Worm (Caenorhabditis elegans): Measurements from ENCODE around the gene pals-37.
A peak's percentile ranks its signal among the peaks of the same experiment; 100 is the strongest.

Gene pals-37

DNA sequence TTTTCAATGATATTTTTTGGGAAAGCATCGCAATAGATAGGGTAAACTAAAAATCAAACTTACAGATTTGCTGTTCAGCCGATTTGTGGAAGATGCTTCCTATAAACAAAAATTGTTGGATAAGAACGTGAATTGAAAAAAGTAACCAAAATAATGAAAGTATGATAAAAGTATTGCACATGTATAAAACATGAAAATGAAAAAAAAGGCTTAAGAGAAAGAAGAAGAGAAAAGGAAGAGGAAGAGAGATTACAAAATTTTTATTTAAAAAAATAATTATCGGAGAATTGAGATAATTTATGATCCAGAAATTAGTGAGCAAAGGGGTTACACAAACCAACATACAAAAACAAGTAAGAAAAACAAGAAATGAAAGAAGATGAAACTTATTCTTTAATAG is at the start of gene pals-37:
Gene pals-37, minus strand, starts transcription at position 101 of the 400 bp plus-strand sequence.
- TF ChIP-seq peb-1 (tag; optimal IDR thresholded peaks at IDR 0.05) (no peak), dmd-4 (tag; optimal IDR thresholded peaks at IDR 0.05) (no peak), crh-2 (tag; optimal IDR thresholded peaks at IDR 0.05) (no peak), Y55F3AM.14 (GFP tag; optimal IDR thresholded peaks at IDR 0.05) (no peak), zag-1 (tag; optimal IDR thresholded peaks at IDR 0.05) (no peak), aly-2 (tag; optimal IDR thresholded peaks at IDR 0.05) (no peak), nhr-237 (tag; optimal IDR thresholded peaks at IDR 0.05) (no peak), elt-3 (tag; optimal IDR thresholded peaks at IDR 0.05) (no peak), ceh-16 (tag; optimal IDR thresholded peaks at IDR 0.05) (no peak), nhr-77 (tag; optimal IDR thresholded peaks at IDR 0.05) (no peak), blmp-1 (tag; optimal IDR thresholded peaks at IDR 0.05; ENCODE audit: insufficient read depth) (no peak), ztf-1 (GFP tag; conservative IDR thresholded peaks at IDR 0.05) (no peak), mbf-1 (tag; optimal IDR thresholded peaks at IDR 0.05) (no peak), nhr-11 (tag; optimal IDR thresholded peaks at IDR 0.05) (no peak)

DNA sequence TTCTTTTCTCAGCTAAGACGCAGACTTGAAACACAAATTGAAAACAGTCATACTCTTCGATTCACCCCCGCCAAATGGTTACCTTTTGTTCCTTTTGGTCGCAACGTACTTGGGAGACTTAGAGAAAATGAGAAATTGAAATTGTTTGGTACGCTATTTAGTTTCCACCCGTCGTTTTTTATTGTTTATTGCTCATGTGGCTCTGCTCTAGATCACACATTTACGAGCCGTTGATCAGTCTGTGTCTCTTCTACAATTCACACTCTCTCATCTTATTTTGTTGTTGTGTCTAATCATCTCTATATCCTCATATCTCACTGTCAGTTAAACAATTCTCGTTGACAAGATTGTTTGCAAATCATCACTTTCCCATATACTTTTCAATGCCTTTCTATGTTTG is 46.7 kb upstream of the pals-37 start:
- TF ChIP-seq nhr-237 (tag; optimal IDR thresholded peaks at IDR 0.05) (no peak), gmeb-1 (tag; optimal IDR thresholded peaks at IDR 0.05) (no peak), sma-9 (GFP tag; optimal IDR thresholded peaks at IDR 0.05) (peak; percentile 19), sma-9 (tag; optimal IDR thresholded peaks at IDR 0.05) (no peak), nhr-129 (tag; optimal IDR thresholded peaks at IDR 0.05) (peak; percentile 44), mab-5 (tag; optimal IDR thresholded peaks at IDR 0.05) (no peak), ceh-16 (tag; optimal IDR thresholded peaks at IDR 0.05) (no peak), nhr-10 (tag; optimal IDR thresholded peaks at IDR 0.05) (no peak), ZK546.5 (tag; optimal IDR thresholded peaks at IDR 0.05) (no peak), F13H6.1 (tag; optimal IDR thresholded peaks at IDR 0.05) (no peak)

DNA sequence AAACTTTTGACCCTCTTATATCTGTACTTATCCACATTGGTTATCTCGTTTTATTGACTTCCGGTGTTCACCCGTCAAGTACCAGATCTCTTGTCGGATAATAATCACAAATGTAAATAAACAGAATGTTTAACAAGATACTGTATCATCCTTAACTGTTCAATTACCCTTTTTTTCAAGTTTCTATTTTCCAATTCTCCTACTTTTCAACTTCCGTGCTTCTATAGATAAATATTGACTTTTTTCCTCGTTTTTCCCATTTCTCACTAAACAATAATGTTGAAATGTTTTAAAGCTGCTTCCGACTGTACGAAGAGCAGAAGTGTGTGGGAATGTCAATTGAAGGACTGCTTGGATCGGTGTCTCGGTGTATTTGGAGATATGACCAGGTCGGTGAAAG is 45.6 kb upstream of the pals-37 start, which contains the start of gene inx-11:
Gene inx-11, plus strand, starts transcription at position 301 of the 400 bp plus-strand sequence.
- TF ChIP-seq F13H6.1 (tag; optimal IDR thresholded peaks at IDR 0.05), result peak; percentile 20
- TF ChIP-seq nhr-237 (tag; optimal IDR thresholded peaks at IDR 0.05), result no peak

DNA sequence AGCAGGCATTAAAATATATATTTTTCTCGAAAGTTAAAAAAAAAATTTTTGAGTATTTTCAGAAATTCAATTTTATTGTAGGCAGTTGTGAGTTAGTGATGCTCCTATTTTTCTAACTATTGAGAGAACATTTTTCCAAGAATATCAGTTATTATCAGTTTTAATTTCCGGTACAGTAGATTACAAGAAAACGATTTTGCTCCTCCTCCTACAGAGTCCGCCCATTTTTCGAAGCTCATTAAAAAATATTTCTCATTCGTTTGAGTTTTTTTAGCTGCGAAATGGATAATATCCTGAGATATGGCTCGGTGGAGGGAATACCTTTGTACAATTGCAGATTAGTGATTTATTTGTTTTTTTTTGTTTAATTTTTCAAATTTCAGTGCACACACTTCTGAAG is 43.3 kb upstream of the pals-37 start, which contains the start of gene srt-39:
Gene srt-39, plus strand, starts transcription at position 301 of the 400 bp plus-strand sequence.
- TF ChIP-seq sem-4 (tag; optimal IDR thresholded peaks at IDR 0.05), result no peak
- TF ChIP-seq unc-62 (GFP tag; optimal IDR thresholded peaks at IDR 0.05), result no peak
- TF ChIP-seq sma-3 (GFP tag; optimal IDR thresholded peaks at IDR 0.05), result no peak
- TF ChIP-seq ceh-16 (tag; optimal IDR thresholded peaks at IDR 0.05), result no peak
- TF ChIP-seq ztf-4 (tag; optimal IDR thresholded peaks at IDR 0.05), result no peak
- no peak for TF ChIP-seq nhr-23 (tag; optimal IDR thresholded peaks at IDR 0.05)
- TF ChIP-seq lin-11 (tag; optimal IDR thresholded peaks at IDR 0.05), result no peak
- TF ChIP-seq ZK546.5 (tag; optimal IDR thresholded peaks at IDR 0.05), result no peak
- no peak for TF ChIP-seq lin-13 (GFP tag; optimal IDR thresholded peaks at IDR 0.05)
- TF ChIP-seq nhr-12 (tag; optimal IDR thresholded peaks at IDR 0.05), result no peak
- TF ChIP-seq C34F6.9 (tag; optimal IDR thresholded peaks at IDR 0.05), result no peak
- no peak for TF ChIP-seq aly-2 (tag; optimal IDR thresholded peaks at IDR 0.05)
- TF ChIP-seq mab-5 (tag; optimal IDR thresholded peaks at IDR 0.05), result no peak
- TF ChIP-seq peb-1 (tag; optimal IDR thresholded peaks at IDR 0.05), result no peak
- TF ChIP-seq ceh-82 (tag; optimal IDR thresholded peaks at IDR 0.05), result no peak
- TF ChIP-seq unc-55 (GFP tag; optimal IDR thresholded peaks at IDR 0.05), result no peak
- TF ChIP-seq nhr-21 (tag; optimal IDR thresholded peaks at IDR 0.05), result no peak
- TF ChIP-seq nhr-11 (tag; optimal IDR thresholded peaks at IDR 0.05), result no peak
- no peak for TF ChIP-seq unc-39 (tag; optimal IDR thresholded peaks at IDR 0.05)
- no peak for TF ChIP-seq nhr-25 (tag; optimal IDR thresholded peaks at IDR 0.05)

- TF ChIP-seq lsy-2 (tag; optimal IDR thresholded peaks at IDR 0.05), result peak in 1 of 2 experiments; percentile 28
- no peak for TF ChIP-seq nhr-21 (tag; optimal IDR thresholded peaks at IDR 0.05)
- TF ChIP-seq ceh-16 (tag; optimal IDR thresholded peaks at IDR 0.05), result no peak
- no peak for TF ChIP-seq nhr-25 (tag; optimal IDR thresholded peaks at IDR 0.05)
- no peak for TF ChIP-seq lin-13 (GFP tag; optimal IDR thresholded peaks at IDR 0.05)
- TF ChIP-seq Y55F3AM.14 (GFP tag; optimal IDR thresholded peaks at IDR 0.05), result no peak
- TF ChIP-seq sma-9 (GFP tag; optimal IDR thresholded peaks at IDR 0.05), result peak; percentile 17
- TF ChIP-seq sma-9 (tag; optimal IDR thresholded peaks at IDR 0.05), result no peak
- TF ChIP-seq F13H6.1 (tag; optimal IDR thresholded peaks at IDR 0.05), result peak; percentile 59
- peak; percentile 61 for TF ChIP-seq C34F6.9 (tag; optimal IDR thresholded peaks at IDR 0.05)
- TF ChIP-seq alr-1 (tag; optimal IDR thresholded peaks at IDR 0.05), result no peak
- no peak for TF ChIP-seq ztf-4 (tag; optimal IDR thresholded peaks at IDR 0.05)
- TF ChIP-seq ceh-82 (tag; optimal IDR thresholded peaks at IDR 0.05), result no peak
- TF ChIP-seq ZK546.5 (tag; optimal IDR thresholded peaks at IDR 0.05), result no peak
- no peak for TF ChIP-seq peb-1 (tag; optimal IDR thresholded peaks at IDR 0.05)
- no peak for TF ChIP-seq lin-11 (tag; optimal IDR thresholded peaks at IDR 0.05)
- TF ChIP-seq ztf-11 (tag; optimal IDR thresholded peaks at IDR 0.05), result no peak
- TF ChIP-seq nhr-129 (tag; optimal IDR thresholded peaks at IDR 0.05), result peak; percentile 47
Observed at ce11 chrV:12478990-12479389, 37.7 kb upstream of the pals-37 start.

Data from whole organism, L2 larva.